Worm (Caenorhabditis elegans) whole organism, mixed stage, embryonic: ENCODE measurements around the gene lin-31.

Experiments
- M03D4.4 ChIP-seq: sonication (generic microtip); optimal IDR thresholded peaks from 2 replicates; lab custom pipeline; 2017; ENCODE audit warnings: mild to moderate bottlenecking, missing genetic modification characterization, missing compliant biosample characterization
- bed-3 ChIP-seq: fragments of 200-800 bp; sonication (Bioruptor generic); optimal IDR thresholded peaks from 3 replicates; lab custom pipeline; 2018; ENCODE audit warnings: mild to moderate bottlenecking, missing genetic modification characterization, moderate library complexity, missing compliant biosample characterization
- blmp-1 ChIP-seq: fragments of 150-350 bp; optimal IDR thresholded peaks from 2 replicates; lab custom pipeline; 2014; ENCODE audit warnings: missing biosample characterization, missing genetic modification characterization
- ceh-43 ChIP-seq: fragments of 200-800 bp; sonication (Bioruptor generic); optimal IDR thresholded peaks from 2 replicates; lab custom pipeline; 2018; ENCODE audit warnings: mild to moderate bottlenecking, missing genetic modification characterization, moderate library complexity, missing compliant biosample characterization
- ceh-83 ChIP-seq: fragments of 200-800 bp; sonication (Bioruptor generic); optimal IDR thresholded peaks from 2 replicates; lab custom pipeline; 2018; ENCODE audit warnings: mild to moderate bottlenecking, missing genetic modification characterization, missing compliant biosample characterization
- ces-1 ChIP-seq: fragments of 150-350 bp; optimal IDR thresholded peaks from 2 replicates; lab custom pipeline; 2014; ENCODE audit warnings: missing biosample characterization, missing genetic modification reagents, missing genetic modification characterization
- cnd-1 ChIP-seq: fragments of 200-800 bp; sonication (Bioruptor generic); optimal IDR thresholded peaks from 2 replicates; lab custom pipeline; 2018; ENCODE audit warnings: mild to moderate bottlenecking, missing genetic modification characterization, missing compliant biosample characterization
- elt-1 ChIP-seq: sonication (generic microtip); optimal IDR thresholded peaks from 2 replicates; lab custom pipeline; 2017; ENCODE audit warnings: missing genetic modification characterization, mild to moderate bottlenecking, missing compliant biosample characterization, antibody characterized with exemption, moderate library complexity, borderline replicate concordance; ENCODE audit not compliant: insufficient read depth
- elt-3 ChIP-seq: fragments of 150-350 bp; optimal IDR thresholded peaks from 2 replicates; lab custom pipeline; 2014; ENCODE audit warnings: missing biosample characterization, missing genetic modification characterization
- flh-1 ChIP-seq: fragments of 200-800 bp; sonication (Bioruptor generic); optimal IDR thresholded peaks from 2 replicates; lab custom pipeline; 2018; ENCODE audit warnings: mild to moderate bottlenecking, missing genetic modification characterization, moderate library complexity, missing compliant biosample characterization
- hlh-1 ChIP-seq: fragments of 150-350 bp; optimal IDR thresholded peaks from 2 replicates; lab custom pipeline; 2014; ENCODE audit warnings: missing biosample characterization, missing genetic modification reagents, missing genetic modification characterization
- lin-32 ChIP-seq: fragments of 200-800 bp; sonication (Bioruptor generic); optimal IDR thresholded peaks from 2 replicates; lab custom pipeline; 2018; ENCODE audit warnings: mild to moderate bottlenecking, missing genetic modification characterization, missing compliant biosample characterization
- lsy-2 ChIP-seq: fragments of 150-350 bp; optimal IDR thresholded peaks from 2 replicates; lab custom pipeline; 2014; ENCODE audit warnings: missing biosample characterization, missing genetic modification characterization
- mab-5 ChIP-seq: fragments of 150-350 bp; optimal IDR thresholded peaks from 2 replicates; lab custom pipeline; 2014; ENCODE audit warnings: missing biosample characterization, missing genetic modification characterization
- mep-1 ChIP-seq: fragments of 150-350 bp; optimal IDR thresholded peaks from 2 replicates; lab custom pipeline; 2017; ENCODE audit warnings: missing biosample characterization, missing genetic modification reagents, missing genetic modification characterization, inconsistent platforms
- mls-2 ChIP-seq: sonication (generic microtip); optimal IDR thresholded peaks from 2 replicates; lab custom pipeline; 2016; ENCODE audit warnings: mild to moderate bottlenecking, missing genetic modification characterization, moderate library complexity, missing compliant biosample characterization
- nhr-12 ChIP-seq: fragments of 150-350 bp; optimal IDR thresholded peaks from 2 replicates; lab custom pipeline; 2014; ENCODE audit warnings: missing biosample characterization, missing genetic modification characterization
- nhr-2 ChIP-seq: fragments of 150-350 bp; optimal IDR thresholded peaks from 2 replicates; lab custom pipeline; 2014; ENCODE audit warnings: missing biosample characterization, missing genetic modification characterization
- nhr-237 ChIP-seq: fragments of 150-350 bp; optimal IDR thresholded peaks from 2 replicates; lab custom pipeline; 2014; ENCODE audit warnings: missing biosample characterization, missing genetic modification characterization
- nhr-28 ChIP-seq: fragments of 150-350 bp; optimal IDR thresholded peaks from 2 replicates; lab custom pipeline; 2014; ENCODE audit warnings: missing biosample characterization, missing genetic modification characterization
- nhr-76 ChIP-seq: sonication (generic microtip); optimal IDR thresholded peaks from 2 replicates; lab custom pipeline; 2017; ENCODE audit warnings: missing biosample characterization, missing genetic modification characterization
- pha-4 ChIP-seq: fragments of 150-350 bp; optimal IDR thresholded peaks from 2 replicates; lab custom pipeline; 2018; ENCODE audit warnings: missing biosample characterization, missing genetic modification reagents, missing genetic modification characterization
- sem-2 ChIP-seq: fragments of 200-800 bp; sonication (Bioruptor generic); optimal IDR thresholded peaks from 2 replicates; lab custom pipeline; 2018; ENCODE audit warnings: mild to moderate bottlenecking, missing genetic modification characterization, missing compliant biosample characterization
- snpc-4 ChIP-seq: fragments of 150-350 bp; optimal IDR thresholded peaks from 2 replicates; lab custom pipeline; 2014; ENCODE audit warnings: missing biosample characterization, missing genetic modification characterization
- sptf-1 ChIP-seq: sonication (generic microtip); optimal IDR thresholded peaks from 2 replicates; lab custom pipeline; 2017; ENCODE audit warnings: mild to moderate bottlenecking, missing genetic modification characterization, moderate library complexity, missing compliant biosample characterization
- tbx-8 ChIP-seq: fragments of 200-800 bp; sonication (Bioruptor generic); optimal IDR thresholded peaks from 2 replicates; lab custom pipeline; 2018; ENCODE audit warnings: mild to moderate bottlenecking, missing genetic modification characterization, moderate library complexity, missing compliant biosample characterization
- unc-120 ChIP-seq: sonication (generic microtip); optimal IDR thresholded peaks from 2 replicates; lab custom pipeline; 2017; ENCODE audit warnings: missing genetic modification characterization, missing compliant biosample characterization; ENCODE audit not compliant: poor library complexity, severe bottlenecking
- unc-39 ChIP-seq: fragments of 150-350 bp; optimal IDR thresholded peaks from 2 replicates; lab custom pipeline; 2014; ENCODE audit warnings: missing biosample characterization, missing genetic modification characterization
- unc-62 ChIP-seq: fragments of 150-350 bp; optimal IDR thresholded peaks from 2 replicates; lab custom pipeline; 2014; ENCODE audit warnings: missing biosample characterization, missing genetic modification reagents, missing genetic modification characterization
- zip-8 ChIP-seq: fragments of 150-350 bp; optimal IDR thresholded peaks from 2 replicates; lab custom pipeline; 2014; ENCODE audit warnings: missing biosample characterization, missing genetic modification characterization
- ztf-11 ChIP-seq: fragments of 150-350 bp; optimal IDR thresholded peaks from 2 replicates; lab custom pipeline; 2014; ENCODE audit warnings: missing biosample characterization, missing genetic modification characterization

lin-31 gene

DNA sequence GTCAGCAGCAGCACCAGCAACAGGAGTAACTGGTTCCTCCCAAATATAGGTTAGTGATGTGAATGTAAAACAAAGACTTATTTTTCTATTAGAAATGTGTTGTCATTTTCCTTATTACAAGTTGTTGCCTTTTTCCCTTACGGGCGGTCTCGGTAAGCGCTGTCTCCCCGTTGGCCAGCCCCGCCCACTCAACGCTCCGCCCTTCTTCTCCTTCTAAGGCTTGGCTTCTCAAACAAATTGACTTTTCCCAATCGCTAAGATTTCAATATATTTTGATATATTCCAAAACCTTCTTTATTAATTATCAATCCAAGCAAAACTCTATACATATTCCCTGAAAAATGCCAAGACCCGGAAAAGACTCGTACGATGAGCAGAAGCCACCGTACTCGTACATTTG lies at the start of gene lin-31:
Gene lin-31 (plus strand): TSS at position 237 of the 400 bp plus-strand sequence.
- TF ChIP-seq sptf-1 (tag; lab: Kevin White, UChicago) (no peak), nhr-237 (tag; lab: Kevin White, UChicago) (no peak), nhr-2 (no peak), blmp-1 (tag; lab: Kevin White, UChicago) (no peak)

- TF ChIP-seq zip-8, result no peak
- no peak for TF ChIP-seq ces-1 (GFP tag; lab: Kevin White, UChicago)
- no peak for TF ChIP-seq unc-120
- TF ChIP-seq ceh-43, result no peak
- TF ChIP-seq M03D4.4 (tag; lab: Kevin White, UChicago), result no peak
These were observed 48.7 kb upstream of the lin-31 start, which contains the start of gene Y14H12B.2 for ce11 chrII:3933640-3934039. TSS of gene Y14H12B.2 (minus strand) at chrII:3933740.

- TF ChIP-seq mep-1 (no peak), tbx-8 (no peak), sem-2 (GFP tag; lab: Kevin White, UChicago) (no peak), cnd-1 (no peak), lin-32 (GFP tag; lab: Kevin White, UChicago) (no peak), unc-120 (no peak), nhr-76 (tag; lab: Kevin White, UChicago) (no peak), snpc-4 (tag; lab: Kevin White, UChicago) (no peak), ceh-43 (no peak), unc-62 (no peak), bed-3 (GFP tag; lab: Kevin White, UChicago) (no peak), ces-1 (GFP tag; lab: Kevin White, UChicago) (no peak), nhr-237 (tag; lab: Kevin White, UChicago) (no peak), nhr-2 (no peak), ceh-83 (GFP tag; lab: Kevin White, UChicago) (no peak), nhr-12 (tag; lab: Kevin White, UChicago) (no peak), flh-1 (GFP tag; lab: Kevin White, UChicago) (no peak)
These were observed 48.3 kb upstream of the lin-31 start, which contains the start of gene Y14H12B.1 for ce11 chrII:3934085-3934484. TSS of gene Y14H12B.1 (plus strand) at chrII:3934447.

DNA sequence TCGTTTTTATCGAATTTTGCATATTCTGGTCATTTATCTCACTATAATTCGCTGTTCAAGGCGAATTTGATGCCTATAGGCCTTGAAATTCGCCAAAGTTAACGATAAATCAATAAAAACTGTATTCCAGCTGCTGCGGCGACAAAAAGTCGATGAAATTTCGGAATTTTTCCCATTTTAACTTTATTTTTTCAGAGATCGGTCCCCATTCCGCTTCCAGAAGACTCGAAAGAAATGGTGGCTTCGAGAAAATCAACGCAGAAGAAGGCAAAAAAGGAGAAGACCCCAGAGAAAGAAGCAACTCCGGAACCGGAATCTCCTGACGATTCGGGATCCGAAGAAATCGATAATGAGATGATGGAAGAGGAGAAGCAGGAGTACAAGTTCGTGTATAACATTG lies 47.3 kb upstream of the lin-31 start:
- no peak for TF ChIP-seq lin-32 (GFP tag; lab: Kevin White, UChicago)
- TF ChIP-seq hlh-1 (tag; lab: Kevin White, UChicago), result no peak
- TF ChIP-seq mls-2 (tag; lab: Kevin White, UChicago), result no peak

- TF ChIP-seq nhr-2, result no peak
- no peak for TF ChIP-seq flh-1 (GFP tag; lab: Kevin White, UChicago)
- no peak for TF ChIP-seq unc-62
- TF ChIP-seq sptf-1 (tag; lab: Kevin White, UChicago), result no peak
- no peak for TF ChIP-seq ceh-83 (GFP tag; lab: Kevin White, UChicago)
- TF ChIP-seq pha-4 (tag; lab: Kevin White, UChicago), result no peak
- TF ChIP-seq cnd-1, result no peak
- no peak for TF ChIP-seq zip-8
These were observed 46.4 kb upstream of the lin-31 start for ce11 chrII:3935990-3936389.

DNA sequence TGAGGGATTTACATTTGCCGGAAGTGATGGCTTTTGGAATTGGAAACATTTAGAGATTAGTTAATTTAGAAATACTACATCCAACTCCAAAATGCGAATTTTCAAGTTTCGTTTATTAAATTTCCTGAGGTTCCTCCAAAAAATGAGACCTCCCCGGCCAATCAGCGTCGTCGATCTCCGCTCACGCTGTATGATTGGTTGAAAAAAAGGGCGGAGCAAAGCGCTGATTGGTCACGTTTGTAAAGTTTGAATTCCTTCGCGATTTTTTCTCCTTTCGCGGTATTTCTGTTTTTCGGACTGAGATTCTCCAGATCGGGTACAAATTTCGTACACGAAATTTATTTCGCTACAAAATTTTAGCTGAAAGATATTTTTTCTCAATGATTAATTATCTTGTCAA lies 34.9 kb upstream of the lin-31 start:
- TF ChIP-seq ztf-11 (tag; lab: Kevin White, UChicago), result no peak
- TF ChIP-seq unc-39, result no peak
- no peak for TF ChIP-seq nhr-28
- no peak for TF ChIP-seq unc-120
- TF ChIP-seq cnd-1, result no peak
- TF ChIP-seq unc-62, result no peak
- TF ChIP-seq lsy-2 (tag; lab: Kevin White, UChicago), result no peak
- no peak for TF ChIP-seq zip-8
- TF ChIP-seq nhr-2, result no peak
- no peak for TF ChIP-seq mab-5 (tag; lab: Kevin White, UChicago)
- TF ChIP-seq flh-1 (GFP tag; lab: Kevin White, UChicago), result no peak
- TF ChIP-seq bed-3 (GFP tag; lab: Kevin White, UChicago), result no peak
- no peak for TF ChIP-seq elt-1 (tag; lab: Kevin White, UChicago)
- no peak for TF ChIP-seq tbx-8
- TF ChIP-seq elt-3 (tag; lab: Kevin White, UChicago), result no peak
- TF ChIP-seq M03D4.4 (tag; lab: Kevin White, UChicago), result no peak
- no peak for TF ChIP-seq mep-1
- no peak for TF ChIP-seq sptf-1 (tag; lab: Kevin White, UChicago)
- TF ChIP-seq sem-2 (GFP tag; lab: Kevin White, UChicago), result no peak
- TF ChIP-seq ceh-83 (GFP tag; lab: Kevin White, UChicago), result no peak
